Fruit fly (Drosophila melanogaster) whole organism, pupa: ENCODE data around the gene CG14627.
A peak's percentile ranks its signal among the peaks of the same experiment; 100 is the strongest.

ENCODE experiments used
- CG10348 ChIP-seq: fragments of 200-800 bp; sonication (Bioruptor generic); IDR thresholded peaks from 2 replicates; pipeline ENCODE4 v1.3.6; 2022; ENCODE audit warnings: missing biosample characterization, missing genetic modification characterization
- CG14655 ChIP-seq: fragments of 200-800 bp; sonication (Bioruptor generic); optimal IDR thresholded peaks from 3 replicates; lab custom pipeline; 2017; ENCODE audit warnings: mild to moderate bottlenecking, missing biosample characterization, missing genetic modification reagents, missing genetic modification characterization
- CG17806 ChIP-seq: fragments of 200-800 bp; sonication (Bioruptor generic); optimal IDR thresholded peaks from 2 replicates; lab custom pipeline; 2018; ENCODE audit warnings: missing biosample characterization, mild to moderate bottlenecking, missing genetic modification characterization, moderate library complexity
- CG4496 ChIP-seq: fragments of 200-800 bp; sonication (Bioruptor generic); IDR thresholded peaks from 3 replicates; pipeline ENCODE4 v1.3.6; 2022; ENCODE audit warnings: missing biosample characterization, missing genetic modification characterization
- CG8159 ChIP-seq: fragments of 200-800 bp; sonication (Bioruptor generic); optimal IDR thresholded peaks from 3 replicates; lab custom pipeline; 2018; ENCODE audit warnings: missing biosample characterization, mild to moderate bottlenecking, missing genetic modification characterization, moderate library complexity
- CG8301 ChIP-seq: fragments of 200-800 bp; sonication (Bioruptor generic); optimal IDR thresholded peaks from 2 replicates; lab custom pipeline; 2018; ENCODE audit warnings: missing biosample characterization, mild to moderate bottlenecking, missing genetic modification characterization
- CG9948 ChIP-seq: fragments of 200-800 bp; sonication (Bioruptor generic); optimal IDR thresholded peaks from 2 replicates; lab custom pipeline; 2018; ENCODE audit warnings: missing biosample characterization, mild to moderate bottlenecking, missing genetic modification characterization, moderate library complexity
- D1 ChIP-seq: fragments of 200-800 bp; sonication (Bioruptor generic); optimal IDR thresholded peaks from 2 replicates; lab custom pipeline; 2018; ENCODE audit warnings: missing biosample characterization, mild to moderate bottlenecking, missing genetic modification characterization, moderate library complexity
- EcR ChIP-seq: fragments of 200-800 bp; sonication (Bioruptor generic); optimal IDR thresholded peaks from 3 replicates; lab custom pipeline; 2019; ENCODE audit warnings: missing biosample characterization, missing genetic modification characterization, mild to moderate bottlenecking, moderate library complexity, missing genetic modification reagents
- Pif1A ChIP-seq: fragments of 200-800 bp; sonication (Bioruptor generic); optimal IDR thresholded peaks from 3 replicates; lab custom pipeline; 2016; ENCODE audit warnings: missing biosample characterization, missing genetic modification characterization
- fd96Ca ChIP-seq: fragments of 200-800 bp; sonication (Bioruptor generic); IDR thresholded peaks from 3 replicates; pipeline ENCODE4 v1.3.6; 2022; ENCODE audit warnings: missing biosample characterization, missing genetic modification characterization
- gl ChIP-seq: fragments of 200-800 bp; sonication (Bioruptor generic); optimal IDR thresholded peaks from 2 replicates; lab custom pipeline; 2018; ENCODE audit warnings: missing biosample characterization, mild to moderate bottlenecking, missing genetic modification characterization
- rn ChIP-seq: fragments of 200-800 bp; sonication (Bioruptor generic); IDR thresholded peaks from 2 replicates; pipeline ENCODE4 v1.3.6; 2022; ENCODE audit warnings: missing biosample characterization, missing genetic modification characterization

dm6 chrX:1232533-1233212, 51.3 kb downstream of the CG14627 start:
- TF ChIP-seq CG17806 (tag; lab: Kevin White, UChicago), result no peak
- TF ChIP-seq EcR (GFP tag; lab: Kevin White, UChicago), result peak; percentile 39
- TF ChIP-seq CG9948 (tag; lab: Kevin White, UChicago), result no peak
- no peak for TF ChIP-seq CG8301 (tag; lab: Kevin White, UChicago)
- no peak for TF ChIP-seq CG4496
- no peak for TF ChIP-seq rn (GFP tag; lab: Robert Waterston, UW)
- no peak for TF ChIP-seq fd96Ca (GFP tag; lab: Robert Waterston, UW)
- TF ChIP-seq CG14655 (GFP tag; lab: Kevin White, UChicago), result no peak
- no peak for TF ChIP-seq CG10348 (GFP tag; lab: Robert Waterston, UW)
- TF ChIP-seq gl, result no peak
- TF ChIP-seq D1, result no peak
- TF ChIP-seq CG8159 (tag; lab: Kevin White, UChicago), result no peak
- TF ChIP-seq Pif1A (GFP tag; lab: Kevin White, UChicago), result no peak
